Worm (Caenorhabditis elegans) whole organism, late embryonic: ENCODE measurements around the gene slcr-46.1.

Experiments used
- ceh-22 ChIP-seq: sonication (generic microtip); optimal IDR thresholded peaks from 2 replicates; lab custom pipeline; 2017; ENCODE audit warnings: missing biosample characterization, missing genetic modification characterization
- ets-4 ChIP-seq: sonication (generic microtip); optimal IDR thresholded peaks from 2 replicates; lab custom pipeline; 2016; ENCODE audit warnings: missing genetic modification characterization, missing compliant biosample characterization
- fkh-10 ChIP-seq: fragments of 150-350 bp; optimal IDR thresholded peaks from 2 replicates; lab custom pipeline; 2014; ENCODE audit warnings: missing biosample characterization, missing genetic modification reagents, missing genetic modification characterization
- ref-2 ChIP-seq: sonication (generic microtip); optimal IDR thresholded peaks from 2 replicates; lab custom pipeline; 2016; ENCODE audit warnings: missing genetic modification characterization, missing compliant biosample characterization
- rnt-1 ChIP-seq: sonication (generic microtip); optimal IDR thresholded peaks from 2 replicates; lab custom pipeline; 2016; ENCODE audit warnings: missing genetic modification characterization, missing compliant biosample characterization
- sox-2 ChIP-seq: fragments of 200-800 bp; sonication (Bioruptor generic); IDR thresholded peaks from 2 replicates; pipeline ENCODE4 v1.3.6; 2022; ENCODE audit warnings: missing genetic modification reagents, missing genetic modification characterization, missing compliant biosample characterization
- unc-55 ChIP-seq: sonication (generic microtip); optimal IDR thresholded peaks from 2 replicates; lab custom pipeline; 2017; ENCODE audit warnings: missing biosample characterization, missing genetic modification reagents, missing genetic modification characterization
- unc-86 ChIP-seq: sonication (generic microtip); optimal IDR thresholded peaks from 2 replicates; lab custom pipeline; 2016; ENCODE audit warnings: missing genetic modification characterization, missing compliant biosample characterization
- zip-5 ChIP-seq: sonication (generic microtip); optimal IDR thresholded peaks from 2 replicates; lab custom pipeline; 2016; ENCODE audit warnings: missing genetic modification characterization, missing compliant biosample characterization

- TF ChIP-seq ceh-22 (tag; lab: Kevin White, UChicago) (no peak), rnt-1 (no peak), unc-55 (GFP tag; lab: Kevin White, UChicago) (no peak), unc-86 (tag; lab: Kevin White, UChicago) (no peak), zip-5 (no peak), ets-4 (tag; lab: Kevin White, UChicago) (no peak), fkh-10 (GFP tag; lab: Kevin White, UChicago) (no peak), sox-2 (GFP tag; lab: Robert Waterston, UW) (no peak), ref-2 (tag; lab: Kevin White, UChicago) (no peak)
Observed at ce11 chrX:4604185-4604584, 28.0 kb upstream of the slcr-46.1 start.
